Fruit fly (Drosophila melanogaster) whole organism, prepupa: Measurements from ENCODE around the gene D2hgdh.

ENCODE experiments used
- Blimp-1 ChIP-seq: fragments of 200-800 bp; sonication (Bioruptor generic); optimal IDR thresholded peaks from 3 replicates; lab custom pipeline; 2017; ENCODE audit warnings: missing biosample characterization, missing genetic modification characterization, mild to moderate bottlenecking, moderate library complexity, missing genetic modification reagents
- CG10669 ChIP-seq: fragments of 200-800 bp; sonication (Bioruptor generic); optimal IDR thresholded peaks from 3 replicates; lab custom pipeline; 2018; ENCODE audit warnings: missing biosample characterization, mild to moderate bottlenecking, missing genetic modification characterization, moderate library complexity
- CG11294 ChIP-seq: fragments of 200-800 bp; sonication (Bioruptor generic); IDR thresholded peaks from 2 replicates; pipeline ENCODE4 v1.3.6; 2022; ENCODE audit warnings: missing biosample characterization, missing genetic modification characterization
- CG11762 ChIP-seq: fragments of 200-800 bp; sonication (Bioruptor generic); optimal IDR thresholded peaks from 3 replicates; lab custom pipeline; 2016; ENCODE audit warnings: missing biosample characterization, missing genetic modification characterization; ENCODE audit not compliant: insufficient read depth
- CG15336 ChIP-seq: fragments of 200-800 bp; sonication (Bioruptor generic); IDR thresholded peaks from 2 replicates; pipeline ENCODE4 v1.3.6; 2022; ENCODE audit warnings: missing biosample characterization, missing genetic modification characterization
- CG16779 ChIP-seq: fragments of 200-800 bp; sonication (Bioruptor generic); optimal IDR thresholded peaks from 3 replicates; lab custom pipeline; 2017; ENCODE audit warnings: missing biosample characterization, mild to moderate bottlenecking, missing genetic modification characterization
- CG31627 ChIP-seq: fragments of 200-800 bp; sonication (Bioruptor generic); optimal IDR thresholded peaks from 3 replicates; lab custom pipeline; 2016; ENCODE audit warnings: missing biosample characterization, missing genetic modification characterization
- CG4318 ChIP-seq: fragments of 200-800 bp; sonication (Bioruptor generic); optimal IDR thresholded peaks from 3 replicates; lab custom pipeline; 2017; ENCODE audit warnings: missing biosample characterization, mild to moderate bottlenecking, missing genetic modification characterization
- CG6163 ChIP-seq: fragments of 200-800 bp; sonication (Bioruptor generic); IDR thresholded peaks from 3 replicates; pipeline ENCODE4 v1.3.6; 2022; ENCODE audit warnings: missing biosample characterization, missing genetic modification characterization
- CG6792 ChIP-seq: fragments of 200-800 bp; sonication (Bioruptor generic); optimal IDR thresholded peaks from 3 replicates; lab custom pipeline; 2016; ENCODE audit warnings: missing biosample characterization, missing genetic modification characterization
- CG6808 ChIP-seq: fragments of 200-800 bp; sonication (Bioruptor generic); optimal IDR thresholded peaks from 3 replicates; lab custom pipeline; 2017; ENCODE audit warnings: missing biosample characterization, missing genetic modification characterization, mild to moderate bottlenecking, moderate library complexity, missing genetic modification reagents
- CG8119 ChIP-seq: fragments of 200-800 bp; sonication (Bioruptor generic); IDR thresholded peaks from 3 replicates; pipeline ENCODE4 v1.3.6; 2022; ENCODE audit warnings: missing biosample characterization, missing genetic modification characterization
- CG8319 ChIP-seq: fragments of 200-800 bp; sonication (Bioruptor generic); optimal IDR thresholded peaks from 3 replicates; lab custom pipeline; 2016; ENCODE audit warnings: missing biosample characterization, missing genetic modification characterization
- CG8632 ChIP-seq: fragments of 200-800 bp; sonication (Bioruptor generic); optimal IDR thresholded peaks from 3 replicates; lab custom pipeline; 2016; ENCODE audit warnings: missing biosample characterization, missing genetic modification characterization
- Eip75B ChIP-seq: fragments of 200-800 bp; sonication (Bioruptor generic); optimal IDR thresholded peaks from 3 replicates; lab custom pipeline; 2016; ENCODE audit warnings: missing biosample characterization, missing genetic modification characterization
- Eip78C ChIP-seq: fragments of 200-800 bp; sonication (Bioruptor generic); peaks from one replicate; lab custom pipeline; 2016; ENCODE audit warnings: missing biosample characterization, missing genetic modification characterization
- Eip93F ChIP-seq: fragments of 200-800 bp; sonication (Bioruptor generic); optimal IDR thresholded peaks from 2 replicates; lab custom pipeline; 2016; ENCODE audit warnings: missing biosample characterization, mild to moderate bottlenecking, missing genetic modification characterization
- Ets21C ChIP-seq: fragments of 200-800 bp; sonication (Bioruptor generic); optimal IDR thresholded peaks from 3 replicates; lab custom pipeline; 2016; ENCODE audit warnings: missing biosample characterization, missing genetic modification characterization
- Ets96B ChIP-seq: fragments of 200-800 bp; optimal IDR thresholded peaks from 2 replicates; lab custom pipeline; 2019; ENCODE audit warnings: missing biosample characterization, mild to moderate bottlenecking, missing genetic modification characterization, moderate library complexity
- Gug ChIP-seq: fragments of 200-800 bp; sonication (Bioruptor generic); IDR thresholded peaks from 2 replicates; pipeline ENCODE4 v1.3.6; 2022; ENCODE audit warnings: missing biosample characterization, missing genetic modification characterization
- Hr39 ChIP-seq: fragments of 200-800 bp; sonication (Bioruptor generic); optimal IDR thresholded peaks from 2 replicates; lab custom pipeline; 2016; ENCODE audit warnings: missing biosample characterization, missing genetic modification characterization
- Hr4 ChIP-seq: fragments of 200-800 bp; sonication (Bioruptor generic); optimal IDR thresholded peaks from 3 replicates; lab custom pipeline; 2016; ENCODE audit warnings: missing biosample characterization, missing genetic modification characterization
- OdsH ChIP-seq: fragments of 200-800 bp; sonication (Bioruptor generic); optimal IDR thresholded peaks from 3 replicates; lab custom pipeline; 2016; ENCODE audit warnings: missing biosample characterization, missing genetic modification characterization
- Smox ChIP-seq: fragments of 200-800 bp; sonication (Bioruptor generic); optimal IDR thresholded peaks from 3 replicates; lab custom pipeline; 2016; ENCODE audit warnings: missing biosample characterization, missing genetic modification characterization
- Sox102F ChIP-seq: fragments of 200-800 bp; sonication (Bioruptor generic); optimal IDR thresholded peaks from 2 replicates; lab custom pipeline; 2016; ENCODE audit warnings: missing biosample characterization, mild to moderate bottlenecking, missing genetic modification characterization
- Sox15 ChIP-seq: fragments of 200-800 bp; sonication (Bioruptor generic); optimal IDR thresholded peaks from 3 replicates; lab custom pipeline; 2016; ENCODE audit warnings: missing biosample characterization, missing genetic modification characterization
- achi ChIP-seq: fragments of 200-800 bp; sonication (Bioruptor generic); optimal IDR thresholded peaks from 3 replicates; lab custom pipeline; 2016; ENCODE audit warnings: missing biosample characterization, missing genetic modification characterization
- dac ChIP-seq: fragments of 200-800 bp; sonication (Bioruptor generic); optimal IDR thresholded peaks from 2 replicates; lab custom pipeline; 2017; ENCODE audit warnings: missing biosample characterization, mild to moderate bottlenecking, missing genetic modification characterization
- dsx ChIP-seq: fragments of 200-800 bp; optimal IDR thresholded peaks from 3 replicates; lab custom pipeline; 2019; ENCODE audit warnings: missing biosample characterization, mild to moderate bottlenecking, missing genetic modification characterization, moderate library complexity; ENCODE audit not compliant: poor library complexity, severe bottlenecking
- esn ChIP-seq: fragments of 200-800 bp; sonication (Bioruptor generic); optimal IDR thresholded peaks from 2 replicates; lab custom pipeline; 2016; ENCODE audit warnings: missing biosample characterization, mild to moderate bottlenecking, missing genetic modification characterization, moderate library complexity
- fd59A ChIP-seq: fragments of 200-800 bp; sonication (Bioruptor generic); optimal IDR thresholded peaks from 2 replicates; lab custom pipeline; 2017; ENCODE audit warnings: missing biosample characterization, mild to moderate bottlenecking, missing genetic modification characterization, missing genetic modification reagents
- fd85E ChIP-seq: fragments of 200-800 bp; sonication (Bioruptor generic); optimal IDR thresholded peaks from 3 replicates; lab custom pipeline; 2016; ENCODE audit warnings: missing biosample characterization, missing genetic modification characterization
- fkh ChIP-seq: fragments of 200-800 bp; sonication (Bioruptor generic); optimal IDR thresholded peaks from 3 replicates; lab custom pipeline; 2017; ENCODE audit warnings: missing biosample characterization, mild to moderate bottlenecking, missing genetic modification characterization, moderate library complexity
- lz ChIP-seq: fragments of 200-800 bp; sonication (Bioruptor generic); optimal IDR thresholded peaks from 3 replicates; lab custom pipeline; 2016; ENCODE audit warnings: missing biosample characterization, missing genetic modification characterization
- net ChIP-seq: fragments of 200-800 bp; sonication (Bioruptor generic); optimal IDR thresholded peaks from 3 replicates; lab custom pipeline; 2016; ENCODE audit warnings: missing biosample characterization, missing genetic modification characterization
- pdm3 ChIP-seq: fragments of 200-800 bp; sonication (Bioruptor generic); optimal IDR thresholded peaks from 3 replicates; lab custom pipeline; 2016; ENCODE audit warnings: missing biosample characterization, missing genetic modification characterization
- salr ChIP-seq, 2 experiments: fragments of 200-800 bp; sonication (Bioruptor generic); optimal IDR thresholded peaks; 3 replicates each; lab custom pipeline; 2016 to 2018; ENCODE audit warnings: missing biosample characterization in 2 of 2, missing genetic modification characterization in 2 of 2, mild to moderate bottlenecking in 1 of 2
- ss ChIP-seq, 2 experiments: fragments of 200-800 bp; sonication (Bioruptor generic); optimal IDR thresholded peaks; 2 replicates in 1 of 2; 3 replicates in 1 of 2; lab custom pipeline; 2017 to 2018; ENCODE audit warnings: mild to moderate bottlenecking in 2 of 2, missing biosample characterization in 2 of 2, missing genetic modification characterization in 2 of 2, moderate library complexity in 1 of 2
- svp ChIP-seq: fragments of 200-800 bp; sonication (Bioruptor generic); peaks from one replicate; lab custom pipeline; 2016; ENCODE audit warnings: missing biosample characterization, missing genetic modification characterization
- vri ChIP-seq: fragments of 200-800 bp; sonication (Bioruptor generic); optimal IDR thresholded peaks from 3 replicates; lab custom pipeline; 2016; ENCODE audit warnings: missing biosample characterization, mild to moderate bottlenecking, missing genetic modification characterization

The D2hgdh gene

DNA sequence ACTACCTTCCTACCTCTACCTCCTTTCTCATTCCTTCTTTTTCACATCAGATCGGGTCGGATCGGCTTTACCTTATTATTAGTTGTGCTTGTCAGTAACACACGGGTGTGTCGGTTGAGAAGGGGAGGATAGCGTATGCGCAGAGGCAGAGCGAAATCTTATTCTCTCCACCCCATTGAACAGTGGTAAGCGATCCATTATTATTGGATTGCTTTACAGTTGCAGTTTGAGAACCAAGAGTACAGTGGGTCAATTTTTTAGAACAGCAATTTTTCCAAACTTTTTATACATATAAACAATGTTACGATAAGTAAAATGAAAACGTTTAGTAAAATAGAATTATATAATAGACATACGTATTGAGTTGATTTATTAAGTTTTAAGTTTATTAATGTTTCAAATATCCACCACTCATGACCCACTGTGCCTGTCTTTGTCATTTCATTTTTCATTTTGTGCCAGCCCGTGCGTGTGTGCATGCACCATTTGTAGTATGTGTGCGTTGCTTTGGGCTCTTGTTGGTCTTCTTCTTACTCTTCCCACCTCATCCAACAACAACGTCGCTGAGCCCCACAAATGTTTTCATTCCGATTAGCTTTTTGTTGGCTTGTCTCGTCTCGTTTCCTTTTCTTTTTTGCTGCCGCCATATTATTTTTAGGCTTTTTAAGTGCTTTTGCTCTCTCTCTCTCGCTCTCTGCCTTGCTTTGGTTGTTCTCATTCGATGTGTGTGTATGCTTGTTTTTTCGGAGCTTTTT is 3.5 kb upstream of the D2hgdh start (continued):
- TF ChIP-seq CG11762 (GFP tag; lab: Kevin White, UChicago): peak; percentile 99
- TF ChIP-seq CG6808 (GFP tag; lab: Kevin White, UChicago): peak; percentile 98
- peak; percentile 97 for TF ChIP-seq Eip93F (GFP tag; lab: Kevin White, UChicago)
- peak; percentile 98 for TF ChIP-seq pdm3 (GFP tag; lab: Kevin White, UChicago)
- peak; percentile 100 for TF ChIP-seq CG15336 (GFP tag; lab: Robert Waterston, UW)
- TF ChIP-seq CG31627: peak; percentile 94
- peak; percentile 97 for TF ChIP-seq CG8319 (GFP tag; lab: Kevin White, UChicago)
- peak; percentile 81 for TF ChIP-seq fkh (GFP tag; lab: Kevin White, UChicago)
- TF ChIP-seq fd85E (GFP tag; lab: Kevin White, UChicago): peak; percentile 91
- peak; percentile 97 for TF ChIP-seq Smox (GFP tag; lab: Kevin White, UChicago)
- peak; percentile 97 for TF ChIP-seq esn (GFP tag; lab: Kevin White, UChicago)
- TF ChIP-seq CG10669 (GFP tag; lab: Kevin White, UChicago): peak; percentile 99
- peak; percentile 98 for TF ChIP-seq lz
- peak; percentile 99 for TF ChIP-seq Ets96B (tag; lab: Kevin White, UChicago)
- peak; percentile 97 for TF ChIP-seq svp (GFP tag; lab: Kevin White, UChicago)
- peak; percentile 98 for TF ChIP-seq CG11294 (GFP tag; lab: Robert Waterston, UW)
- TF ChIP-seq achi (GFP tag; lab: Kevin White, UChicago): peak; percentile 98
- peak; percentile 94 to 96 for TF ChIP-seq salr (GFP tag; optimal IDR thresholded peaks at IDR 0.05; lab: Kevin White, UChicago)
- TF ChIP-seq fd59A (GFP tag; lab: Kevin White, UChicago): peak; percentile 99
- TF ChIP-seq CG6792 (GFP tag; lab: Kevin White, UChicago): peak; percentile 97
- TF ChIP-seq dsx (GFP tag; lab: Kevin White, UChicago): peak; percentile 97
- peak; percentile 99 for TF ChIP-seq CG8632 (GFP tag; lab: Kevin White, UChicago)
- TF ChIP-seq Blimp-1 (GFP tag; lab: Kevin White, UChicago): peak; percentile 92
- TF ChIP-seq Sox15 (GFP tag; lab: Kevin White, UChicago): peak; percentile 98
- peak; percentile 99 for TF ChIP-seq CG8119 (GFP tag; lab: Robert Waterston, UW)
- peak; percentile 95 for TF ChIP-seq vri (GFP tag; lab: Kevin White, UChicago)

- TF ChIP-seq svp (GFP tag; lab: Kevin White, UChicago): no peak
- no peak for TF ChIP-seq lz
- TF ChIP-seq Hr4 (GFP tag; lab: Kevin White, UChicago): no peak
- TF ChIP-seq CG4318: no peak
- TF ChIP-seq CG11762 (GFP tag; lab: Kevin White, UChicago): no peak
- TF ChIP-seq OdsH (GFP tag; lab: Kevin White, UChicago): no peak
- no peak for TF ChIP-seq Gug
- no peak for TF ChIP-seq CG6808 (GFP tag; lab: Kevin White, UChicago)
- TF ChIP-seq CG6163 (GFP tag; lab: Robert Waterston, UW): no peak
- TF ChIP-seq Smox (GFP tag; lab: Kevin White, UChicago): no peak
- TF ChIP-seq Eip93F (GFP tag; lab: Kevin White, UChicago): no peak
- TF ChIP-seq CG16779: no peak
- no peak for TF ChIP-seq Eip75B (GFP tag; lab: Kevin White, UChicago)
- TF ChIP-seq fd85E (GFP tag; lab: Kevin White, UChicago): no peak
Observed at dm6 chrX:2138342-2138416, 3.1 kb upstream of the D2hgdh start, which contains the start of gene ph-p. TSS of gene ph-p (minus strand) at chrX:2138371.

- no peak for TF ChIP-seq Hr39 (GFP tag; lab: Kevin White, UChicago)
- TF ChIP-seq fkh (GFP tag; lab: Kevin White, UChicago): peak; percentile 4
- peak; percentile 18 for TF ChIP-seq Eip78C (GFP tag; lab: Kevin White, UChicago)
Observed at dm6 chrX:2138417-2138816, 2.9 kb upstream of the D2hgdh start.

- no peak for TF ChIP-seq dsx (GFP tag; lab: Kevin White, UChicago)
- TF ChIP-seq ss (GFP tag; optimal IDR thresholded peaks at IDR 0.05; lab: Kevin White, UChicago): no peak
- no peak for TF ChIP-seq Ets21C (GFP tag; lab: Kevin White, UChicago)
- no peak for TF ChIP-seq CG15336 (GFP tag; lab: Robert Waterston, UW)
- TF ChIP-seq net (GFP tag; lab: Kevin White, UChicago): no peak
- TF ChIP-seq dac: no peak
- no peak for TF ChIP-seq Sox102F (GFP tag; lab: Kevin White, UChicago)
- TF ChIP-seq Sox15 (GFP tag; lab: Kevin White, UChicago): no peak
- TF ChIP-seq pdm3 (GFP tag; lab: Kevin White, UChicago): no peak
- TF ChIP-seq CG6163 (GFP tag; lab: Robert Waterston, UW): no peak
Observed at dm6 chrX:2139610-2140009, 1.7 kb upstream of the D2hgdh start.
